Fruit fly (Drosophila melanogaster): Measurements from ENCODE around the gene CG10646.

- TF ChIP-seq Snoo (tag; optimal IDR thresholded peaks at IDR 0.05) (peak; percentile 86), CG8159 (tag; optimal IDR thresholded peaks at IDR 0.05) (peak; percentile 87), gl (tag; optimal IDR thresholded peaks at IDR 0.05) (peak; percentile 60), CG8301 (tag; optimal IDR thresholded peaks at IDR 0.05) (peak; percentile 92), D1 (tag; optimal IDR thresholded peaks at IDR 0.05) (peak; percentile 75), CG10348 (GFP tag; IDR thresholded peaks at IDR 0.05) (peak; percentile 20; the same call in 1 of the 2 replicates), CG13204 (GFP tag; optimal IDR thresholded peaks at IDR 0.05) (no peak), Ets98B (GFP tag; IDR thresholded peaks at IDR 0.05) (peak; percentile 67), Pif1A (GFP tag; optimal IDR thresholded peaks at IDR 0.05) (peak; percentile 84), CG14655 (GFP tag; optimal IDR thresholded peaks at IDR 0.05) (peak; percentile 95), Pif1B (GFP tag; optimal IDR thresholded peaks at IDR 0.05) (peak; percentile 83), CG32121 (GFP tag; IDR thresholded peaks at IDR 0.05) (peak; percentile 73)
Observed at dm6 chr3L:12495312-12495725, 8.4 kb downstream of the CG10646 start.

All from whole organism, pupa.